Fruit fly (Drosophila melanogaster) whole organism, embryonic: ENCODE results near the gene Atu.

Experiments
- ATbp ChIP-seq: fragments of 200-800 bp; sonication (Bioruptor generic); optimal IDR thresholded peaks from 2 replicates; lab custom pipeline; 2017; ENCODE audit warnings: missing biosample characterization, mild to moderate bottlenecking, missing genetic modification characterization, missing genetic modification reagents
- Antp ChIP-seq: fragments of 200-800 bp; sonication (Bioruptor generic); optimal IDR thresholded peaks from 3 replicates; lab custom pipeline; 2016; ENCODE audit warnings: missing biosample characterization, missing genetic modification characterization
- CG10209 ChIP-seq: fragments of 200-800 bp; sonication (Bioruptor generic); optimal IDR thresholded peaks from 3 replicates; lab custom pipeline; 2017; ENCODE audit warnings: missing biosample characterization, mild to moderate bottlenecking, missing genetic modification characterization, missing genetic modification reagents
- CG15011 ChIP-seq: fragments of 200-800 bp; sonication (Bioruptor generic); optimal IDR thresholded peaks from 3 replicates; lab custom pipeline; 2018; ENCODE audit warnings: missing biosample characterization, mild to moderate bottlenecking, missing genetic modification characterization
- CG15696 ChIP-seq: fragments of 200-800 bp; sonication (Bioruptor generic); optimal IDR thresholded peaks from 2 replicates; lab custom pipeline; 2019; ENCODE audit warnings: missing biosample characterization, mild to moderate bottlenecking, missing genetic modification characterization, moderate library complexity
- CG16779 ChIP-seq: fragments of 200-800 bp; sonication (Bioruptor generic); IDR thresholded peaks from 2 replicates; pipeline ENCODE4 v1.3.6; 2022; ENCODE audit warnings: missing biosample characterization, missing genetic modification characterization
- CG1792 ChIP-seq: fragments of 200-800 bp; sonication (Bioruptor generic); optimal IDR thresholded peaks from 2 replicates; lab custom pipeline; 2016; ENCODE audit warnings: missing biosample characterization, missing genetic modification characterization
- CG2712 ChIP-seq: fragments of 200-800 bp; optimal IDR thresholded peaks from 3 replicates; lab custom pipeline; 2019; ENCODE audit warnings: missing biosample characterization, mild to moderate bottlenecking, missing genetic modification characterization, moderate library complexity
- CG30431 ChIP-seq: fragments of 200-800 bp; sonication (Bioruptor generic); optimal IDR thresholded peaks from 2 replicates; lab custom pipeline; 2017; ENCODE audit warnings: missing biosample characterization, missing genetic modification characterization
- CG3065 ChIP-seq: fragments of 200-800 bp; sonication (Bioruptor generic); optimal IDR thresholded peaks from 2 replicates; lab custom pipeline; 2016; ENCODE audit warnings: missing biosample characterization, missing genetic modification characterization
- CG33557 ChIP-seq: fragments of 200-800 bp; sonication (Bioruptor generic); optimal IDR thresholded peaks from 2 replicates; lab custom pipeline; 2019; ENCODE audit warnings: missing biosample characterization, mild to moderate bottlenecking, missing genetic modification characterization, moderate library complexity
- CG34224 ChIP-seq: fragments of 200-800 bp; sonication (Bioruptor generic); IDR thresholded peaks from 3 replicates; pipeline ENCODE4 v1.3.6; 2022; ENCODE audit warnings: missing biosample characterization, missing genetic modification characterization; ENCODE audit not compliant: partially characterized antibody
- CG4617 ChIP-seq: fragments of 200-800 bp; sonication (Bioruptor generic); optimal IDR thresholded peaks from 3 replicates; lab custom pipeline; 2016; ENCODE audit warnings: missing biosample characterization, missing genetic modification characterization, borderline replicate concordance
- CG6272 ChIP-seq: fragments of 200-800 bp; sonication (Bioruptor generic); IDR thresholded peaks from 2 replicates; pipeline ENCODE4 v1.3.6; 2022; ENCODE audit warnings: missing biosample characterization, missing genetic modification characterization
- CG6765 ChIP-seq: fragments of 200-800 bp; sonication (Bioruptor generic); optimal IDR thresholded peaks from 3 replicates; lab custom pipeline; 2017; ENCODE audit warnings: missing biosample characterization, mild to moderate bottlenecking, missing genetic modification characterization
- Deaf1 ChIP-seq: fragments of 200-800 bp; optimal IDR thresholded peaks from 3 replicates; lab custom pipeline; 2019; ENCODE audit warnings: missing biosample characterization, mild to moderate bottlenecking, missing genetic modification characterization, moderate library complexity
- Dip2 ChIP-seq: fragments of 200-800 bp; sonication (Bioruptor generic); IDR thresholded peaks from 2 replicates; pipeline ENCODE4 v1.3.6; 2022; ENCODE audit warnings: missing biosample characterization, missing genetic modification characterization
- Drgx ChIP-seq: fragments of 200-800 bp; sonication (Bioruptor generic); IDR thresholded peaks from 2 replicates; pipeline ENCODE4 v1.3.6; 2022; ENCODE audit warnings: missing biosample characterization, missing genetic modification characterization
- Gug ChIP-seq: fragments of 200-800 bp; sonication (Bioruptor generic); IDR thresholded peaks from 4 replicates; pipeline ENCODE4 v1.3.6; 2022; ENCODE audit warnings: missing biosample characterization, missing genetic modification characterization
- H2.0 ChIP-seq: fragments of 200-800 bp; sonication (Bioruptor generic); IDR thresholded peaks from 2 replicates; pipeline ENCODE4 v1.3.6; 2022; ENCODE audit warnings: missing biosample characterization, missing genetic modification characterization
- HmgZ ChIP-seq: fragments of 200-800 bp; sonication (Bioruptor generic); optimal IDR thresholded peaks from 2 replicates; lab custom pipeline; 2018; ENCODE audit warnings: missing biosample characterization, mild to moderate bottlenecking, missing genetic modification characterization
- Mad ChIP-seq: fragments of 200-800 bp; sonication (Bioruptor generic); optimal IDR thresholded peaks from 2 replicates; lab custom pipeline; 2016; ENCODE audit warnings: missing biosample characterization, missing genetic modification characterization
- Med ChIP-seq: fragments of 200-800 bp; sonication (Bioruptor generic); peaks from one replicate; lab custom pipeline; 2016; ENCODE audit warnings: missing biosample characterization, missing genetic modification characterization, mild to moderate bottlenecking, inconsistent platforms, moderate library complexity
- NC2α ChIP-seq: fragments of 200-800 bp; sonication (Bioruptor generic); optimal IDR thresholded peaks from 2 replicates; lab custom pipeline; 2016; ENCODE audit warnings: missing biosample characterization, missing genetic modification characterization
- Neu2 ChIP-seq: fragments of 200-800 bp; sonication (Bioruptor generic); optimal IDR thresholded peaks from 3 replicates; lab custom pipeline; 2016; ENCODE audit warnings: missing biosample characterization, missing genetic modification characterization, borderline replicate concordance
- Poxn ChIP-seq: fragments of 200-800 bp; sonication (Bioruptor generic); IDR thresholded peaks from 2 replicates; pipeline ENCODE4 v1.3.6; 2022; ENCODE audit warnings: missing biosample characterization, missing genetic modification characterization
- Six4 ChIP-seq: fragments of 200-800 bp; sonication (Bioruptor generic); optimal IDR thresholded peaks from 2 replicates; lab custom pipeline; 2016; ENCODE audit warnings: missing biosample characterization, missing genetic modification characterization
- Sry-δ ChIP-seq: fragments of 200-800 bp; sonication (Bioruptor generic); optimal IDR thresholded peaks from 2 replicates; lab custom pipeline; 2016; ENCODE audit warnings: missing biosample characterization, missing genetic modification characterization
- Ssrp ChIP-seq: fragments of 200-800 bp; sonication (Bioruptor generic); optimal IDR thresholded peaks from 2 replicates; lab custom pipeline; 2018; ENCODE audit warnings: missing biosample characterization, mild to moderate bottlenecking, missing genetic modification characterization, moderate library complexity
- ab ChIP-seq: fragments of 200-800 bp; sonication (Bioruptor generic); optimal IDR thresholded peaks from 2 replicates; lab custom pipeline; 2016; ENCODE audit warnings: missing biosample characterization, missing genetic modification characterization
- ase ChIP-seq: fragments of 200-800 bp; sonication (Bioruptor generic); IDR thresholded peaks from 3 replicates; pipeline ENCODE4 v1.3.6; 2022; ENCODE audit warnings: missing biosample characterization, missing genetic modification characterization
- caup ChIP-seq: fragments of 200-800 bp; sonication (Bioruptor generic); optimal IDR thresholded peaks from 3 replicates; lab custom pipeline; 2017; ENCODE audit warnings: missing biosample characterization, mild to moderate bottlenecking, missing genetic modification characterization, moderate library complexity; ENCODE audit not compliant: severe bottlenecking
- chn ChIP-seq: fragments of 200-800 bp; sonication (Bioruptor generic); optimal IDR thresholded peaks from 2 replicates; lab custom pipeline; 2016; ENCODE audit warnings: missing biosample characterization, missing genetic modification characterization
- da ChIP-seq: fragments of 200-800 bp; sonication (Bioruptor generic); optimal IDR thresholded peaks from 2 replicates; lab custom pipeline; 2016; ENCODE audit warnings: missing biosample characterization, missing genetic modification characterization
- dati ChIP-seq: fragments of 200-800 bp; sonication (Bioruptor generic); IDR thresholded peaks from 2 replicates; pipeline ENCODE4 v1.3.6; 2022; ENCODE audit warnings: missing biosample characterization, missing genetic modification characterization
- fd102C ChIP-seq: fragments of 200-800 bp; sonication (Bioruptor generic); optimal IDR thresholded peaks from 2 replicates; lab custom pipeline; 2018; ENCODE audit warnings: missing biosample characterization, mild to moderate bottlenecking, missing genetic modification characterization, moderate library complexity
- gem ChIP-seq: fragments of 200-800 bp; sonication (Bioruptor generic); optimal IDR thresholded peaks from 2 replicates; lab custom pipeline; 2019; ENCODE audit warnings: missing biosample characterization, mild to moderate bottlenecking, missing genetic modification characterization, moderate library complexity
- gt ChIP-seq: fragments of 200-800 bp; sonication (Bioruptor generic); IDR thresholded peaks from 2 replicates; pipeline ENCODE4 v1.3.6; 2022; ENCODE audit warnings: missing biosample characterization, missing genetic modification characterization
- ham ChIP-seq: fragments of 200-800 bp; sonication (Bioruptor generic); IDR thresholded peaks from 2 replicates; pipeline ENCODE4 v1.3.6; 2022; ENCODE audit warnings: missing biosample characterization, missing genetic modification characterization
- lola ChIP-seq, 3 experiments: fragments of >200 bp in 2 of 3; fragments of 200-800 bp in 1 of 3; sonication (Bioruptor generic) in 1 of 3; optimal IDR thresholded peaks; 2 replicates each; lab custom pipeline; 2017 to 2019; ENCODE audit warnings: missing biosample characterization in 3 of 3, missing genetic modification characterization in 3 of 3, mild to moderate bottlenecking in 1 of 3, moderate library complexity in 1 of 3
- luna ChIP-seq: fragments of 200-800 bp; sonication (Bioruptor generic); optimal IDR thresholded peaks from 2 replicates; lab custom pipeline; 2016; ENCODE audit warnings: missing biosample characterization, missing genetic modification characterization
- oc ChIP-seq: fragments of 200-800 bp; sonication (Bioruptor generic); optimal IDR thresholded peaks from 2 replicates; lab custom pipeline; 2018; ENCODE audit warnings: missing biosample characterization, mild to moderate bottlenecking, missing genetic modification characterization, moderate library complexity
- otp ChIP-seq: fragments of 200-800 bp; sonication (Bioruptor generic); IDR thresholded peaks from 3 replicates; pipeline ENCODE4, ENCODE4 v1.3.6; 2022; ENCODE audit warnings: missing biosample characterization, missing genetic modification characterization
- psq ChIP-seq: fragments of 200-800 bp; sonication (Bioruptor generic); optimal IDR thresholded peaks from 2 replicates; lab custom pipeline; 2017; ENCODE audit warnings: missing biosample characterization, missing genetic modification characterization
- scrt ChIP-seq: fragments of 200-800 bp; sonication (Bioruptor generic); optimal IDR thresholded peaks from 2 replicates; lab custom pipeline; 2018; ENCODE audit warnings: missing biosample characterization, mild to moderate bottlenecking, missing genetic modification characterization, moderate library complexity
- sd ChIP-seq: fragments of 200-800 bp; sonication (Bioruptor generic); optimal IDR thresholded peaks from 3 replicates; lab custom pipeline; 2018; ENCODE audit warnings: missing biosample characterization, mild to moderate bottlenecking, missing genetic modification characterization, moderate library complexity
- sens-2 ChIP-seq: fragments of 200-800 bp; sonication (Bioruptor generic); IDR thresholded peaks from 2 replicates; pipeline ENCODE4 v1.3.6; 2022; ENCODE audit warnings: missing biosample characterization, missing genetic modification characterization
- seq ChIP-seq: fragments of 200-800 bp; sonication (Bioruptor generic); IDR thresholded peaks from 2 replicates; pipeline ENCODE4 v1.3.6; 2022; ENCODE audit warnings: missing biosample characterization, missing genetic modification characterization
- slp2 ChIP-seq: fragments of 200-800 bp; sonication (Bioruptor generic); optimal IDR thresholded peaks from 2 replicates; lab custom pipeline; 2016; ENCODE audit warnings: missing biosample characterization, missing genetic modification characterization
- tx ChIP-seq: fragments of 200-800 bp; sonication (Bioruptor generic); optimal IDR thresholded peaks from 2 replicates; lab custom pipeline; 2016; ENCODE audit warnings: missing biosample characterization, missing genetic modification characterization
- vvl ChIP-seq: fragments of 200-800 bp; sonication (Bioruptor generic); IDR thresholded peaks from 2 replicates; pipeline ENCODE4 v1.3.6; 2022; ENCODE audit warnings: missing biosample characterization, missing genetic modification characterization

Atu gene

DNA sequence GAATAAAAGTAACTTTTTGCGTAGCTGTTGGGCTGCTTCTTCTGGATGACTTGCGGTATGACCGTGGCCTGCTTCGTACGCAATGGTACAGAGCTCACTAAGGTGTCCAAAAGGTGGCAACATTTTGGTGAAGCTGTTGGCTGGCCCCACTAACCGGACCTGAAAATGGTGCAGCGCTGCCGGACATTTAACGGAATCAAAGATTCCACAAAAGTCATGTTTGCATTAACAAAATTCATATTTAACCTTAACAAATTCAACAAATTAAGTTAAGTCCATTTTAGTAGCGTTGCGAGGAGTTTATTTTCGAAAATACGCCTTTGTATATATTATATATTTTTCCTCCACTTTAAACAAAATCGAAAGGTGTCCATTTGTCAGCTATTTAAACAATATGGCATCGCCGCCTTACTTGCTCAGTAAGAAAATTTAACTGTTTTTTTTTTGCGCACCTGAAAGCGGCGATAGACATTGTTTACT is 12.1 kb upstream of the Atu start, which contains the start of the genes kra and SecS (continued):
- TF ChIP-seq lola (GFP tag; optimal IDR thresholded peaks at IDR 0.05; lab: Kevin White, UChicago) (peak in 1 of 3 experiments; percentile 57), CG4617 (GFP tag; lab: Kevin White, UChicago) (peak; percentile 86), sd (tag; lab: Kevin White, UChicago) (peak; percentile 9), CG15696 (tag; lab: Kevin White, UChicago) (peak; percentile 58), ab (GFP tag; lab: Kevin White, UChicago) (no peak), H2.0 (GFP tag; lab: Robert Waterston, UW) (no peak), sens-2 (GFP tag; lab: Robert Waterston, UW) (no peak), Neu2 (GFP tag; lab: Kevin White, UChicago) (no peak), CG16779 (GFP tag; lab: Robert Waterston, UW) (no peak), luna (GFP tag; lab: Kevin White, UChicago) (no peak), CG6765 (GFP tag; lab: Kevin White, UChicago) (peak; percentile 41), caup (peak; percentile 54), Ssrp (tag; lab: Kevin White, UChicago) (peak; percentile 22), chn (peak; percentile 67), seq (GFP tag; lab: Robert Waterston, UW) (no peak), CG15011 (peak; percentile 37), Deaf1 (no peak), Mad (GFP tag; lab: Kevin White, UChicago) (peak; percentile 71), CG2712 (tag; lab: Kevin White, UChicago) (peak; percentile 69), Antp (GFP tag; lab: Kevin White, UChicago) (peak; percentile 35), ase (GFP tag; lab: Robert Waterston, UW) (no peak), psq (GFP tag; lab: Kevin White, UChicago) (no peak), ATbp (GFP tag; lab: Kevin White, UChicago) (peak; percentile 2), Gug (GFP tag; lab: Robert Waterston, UW) (peak; percentile 25; the same call in 1 of the 4 replicates), Six4 (GFP tag; lab: Kevin White, UChicago) (peak; percentile 30), Dip2 (GFP tag; lab: Robert Waterston, UW) (no peak), fd102C (GFP tag; lab: Kevin White, UChicago) (no peak), slp2 (peak; percentile 36), gem (tag; lab: Kevin White, UChicago) (peak; percentile 75), gt (no peak), CG6272 (GFP tag; lab: Robert Waterston, UW) (no peak), dati (GFP tag; lab: Robert Waterston, UW) (no peak), Med (GFP tag; lab: Kevin White, UChicago) (peak; percentile 89), da (GFP tag; lab: Kevin White, UChicago) (no peak), Sry-δ (peak; percentile 62), CG3065 (GFP tag; lab: Kevin White, UChicago) (no peak), CG34224 (no peak), CG10209 (GFP tag; lab: Kevin White, UChicago) (peak; percentile 54), oc (tag; lab: Kevin White, UChicago) (no peak), CG33557 (peak; percentile 42), Poxn (GFP tag; lab: Robert Waterston, UW) (no peak), Drgx (GFP tag; lab: Robert Waterston, UW) (no peak), scrt (peak; percentile 46), CG1792 (GFP tag; lab: Kevin White, UChicago) (peak; percentile 38), HmgZ (tag; lab: Kevin White, UChicago) (peak; percentile 63), otp (no peak), NC2α (GFP tag; lab: Kevin White, UChicago) (no peak), tx (GFP tag; lab: Kevin White, UChicago) (peak; percentile 20), CG30431 (GFP tag; lab: Kevin White, UChicago) (no peak), vvl (GFP tag; lab: Robert Waterston, UW) (no peak), ham (GFP tag; lab: Robert Waterston, UW) (no peak)
